Fruit fly (Drosophila melanogaster): ENCODE data around the gene sd.

- TF ChIP-seq Hr96 (GFP tag; optimal IDR thresholded peaks at IDR 0.05) (no peak), CG7101 (tag; optimal IDR thresholded peaks at IDR 0.05) (no peak), CG14711 (tag; optimal IDR thresholded peaks at IDR 0.05) (no peak), bab1 (GFP tag; optimal IDR thresholded peaks at IDR 0.05) (peak; percentile 45)
These were observed 18.5 kb upstream of the sd start, which contains the start of the genes Paf-AHalpha and mRpS30 for dm6 chrX:15785429-15786239.

Data from whole organism, adult.